Fruit fly (Drosophila melanogaster) whole organism, pupa: ENCODE results near the gene Hsp23.
A peak's percentile ranks its signal among the peaks of the same experiment; 100 is the strongest.

ENCODE experiments used
- CG10348 ChIP-seq: fragments of 200-800 bp; sonication (Bioruptor generic); IDR thresholded peaks from 2 replicates; pipeline ENCODE4 v1.3.6; 2022; ENCODE audit warnings: missing biosample characterization, missing genetic modification characterization
- CG14655 ChIP-seq: fragments of 200-800 bp; sonication (Bioruptor generic); optimal IDR thresholded peaks from 3 replicates; lab custom pipeline; 2017; ENCODE audit warnings: mild to moderate bottlenecking, missing biosample characterization, missing genetic modification reagents, missing genetic modification characterization
- CG15710 ChIP-seq: fragments of 200-800 bp; sonication (Bioruptor generic); optimal IDR thresholded peaks from 2 replicates; lab custom pipeline; 2018; ENCODE audit warnings: missing biosample characterization, mild to moderate bottlenecking, missing genetic modification characterization, moderate library complexity
- CG34367 ChIP-seq: fragments of 200-800 bp; sonication (Bioruptor generic); optimal IDR thresholded peaks from 2 replicates; lab custom pipeline; 2018; ENCODE audit warnings: missing biosample characterization, mild to moderate bottlenecking, missing genetic modification characterization
- CG4496 ChIP-seq: fragments of 200-800 bp; sonication (Bioruptor generic); IDR thresholded peaks from 3 replicates; pipeline ENCODE4 v1.3.6; 2022; ENCODE audit warnings: missing biosample characterization, missing genetic modification characterization
- D1 ChIP-seq: fragments of 200-800 bp; sonication (Bioruptor generic); optimal IDR thresholded peaks from 2 replicates; lab custom pipeline; 2018; ENCODE audit warnings: missing biosample characterization, mild to moderate bottlenecking, missing genetic modification characterization, moderate library complexity
- EcR ChIP-seq: fragments of 200-800 bp; sonication (Bioruptor generic); optimal IDR thresholded peaks from 3 replicates; lab custom pipeline; 2019; ENCODE audit warnings: missing biosample characterization, missing genetic modification characterization, mild to moderate bottlenecking, moderate library complexity, missing genetic modification reagents
- Ets98B ChIP-seq: fragments of 200-800 bp; sonication (Bioruptor generic); IDR thresholded peaks from 2 replicates; pipeline ENCODE4 v1.3.6; 2022; ENCODE audit warnings: missing biosample characterization, missing genetic modification characterization
- Pif1B ChIP-seq: fragments of 200-800 bp; sonication (Bioruptor generic); optimal IDR thresholded peaks from 3 replicates; lab custom pipeline; 2016; ENCODE audit warnings: missing biosample characterization, missing genetic modification characterization
- fd96Ca ChIP-seq: fragments of 200-800 bp; sonication (Bioruptor generic); IDR thresholded peaks from 3 replicates; pipeline ENCODE4 v1.3.6; 2022; ENCODE audit warnings: missing biosample characterization, missing genetic modification characterization
- gl ChIP-seq: fragments of 200-800 bp; sonication (Bioruptor generic); optimal IDR thresholded peaks from 2 replicates; lab custom pipeline; 2018; ENCODE audit warnings: missing biosample characterization, mild to moderate bottlenecking, missing genetic modification characterization

dm6 chr3L:9383345-9384075 is 1.8 kb downstream of the Hsp23 start, which contains the start of gene Hsp27:
- peak; percentile 99 for TF ChIP-seq CG10348 (GFP tag; lab: Robert Waterston, UW)
- TF ChIP-seq CG34367: peak; percentile 99
- TF ChIP-seq Ets98B (GFP tag; lab: Robert Waterston, UW): peak; percentile 100
- peak; percentile 100 for TF ChIP-seq CG15710 (tag; lab: Kevin White, UChicago)
- TF ChIP-seq D1 (tag; lab: Kevin White, UChicago): peak; percentile 100
- peak; percentile 100 for TF ChIP-seq fd96Ca
- peak; percentile 100 for TF ChIP-seq Pif1B (GFP tag; lab: Kevin White, UChicago)
- peak; percentile 99 for TF ChIP-seq gl (tag; lab: Kevin White, UChicago)
- TF ChIP-seq CG4496: peak; percentile 100
- TF ChIP-seq CG14655 (GFP tag; lab: Kevin White, UChicago): peak; percentile 100
- TF ChIP-seq EcR (GFP tag; lab: Kevin White, UChicago): peak; percentile 96
